Worm (Caenorhabditis elegans): ENCODE measurements around the gene spp-29.

ce11 chrV:17665906-17666305 is 30.7 kb downstream of the spp-29 start, which contains the start of gene F59A1.11:
- TF ChIP-seq flt-1 (GFP tag; IDR thresholded peaks at IDR 0.05) (no peak), cog-1 (tag; optimal IDR thresholded peaks at IDR 0.05) (no peak), tab-1 (GFP tag; IDR thresholded peaks at IDR 0.05) (no peak), ztf-29 (GFP tag; IDR thresholded peaks at IDR 0.05) (no peak), ztf-23 (GFP tag; IDR thresholded peaks at IDR 0.05) (no peak), klf-2 (GFP tag; conservative IDR thresholded peaks at IDR 0.05) (no peak), T22C8.4 (GFP tag; IDR thresholded peaks at IDR 0.05) (no peak)

Measured in whole organism, midembryonic.